Fruit fly (Drosophila melanogaster): Measurements from ENCODE around the gene Taf12.

The Taf12 gene

DNA sequence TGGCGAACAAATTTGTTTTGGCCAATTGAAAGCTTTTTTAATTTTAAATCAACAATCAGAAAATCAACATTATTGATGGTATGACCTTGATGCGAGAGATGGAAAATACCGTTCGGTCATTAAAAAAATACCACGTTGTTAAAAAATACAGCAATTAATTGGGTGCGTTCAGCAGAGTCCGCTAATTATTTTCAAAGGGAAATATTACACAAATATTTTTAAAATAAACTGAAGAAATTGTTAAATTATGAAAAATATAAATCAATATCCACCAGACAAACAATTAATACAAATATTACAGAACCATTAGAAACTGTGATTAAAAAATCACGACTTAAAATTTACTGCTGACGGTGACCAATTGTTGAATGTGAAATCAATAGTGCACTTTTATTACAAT lies 1.5 kb downstream of the Taf12 start, which contains the start of gene CG18476 (continued):
- TF ChIP-seq CG17612 (GFP tag; IDR thresholded peaks at IDR 0.05) (peak; percentile 89), pros (GFP tag; optimal IDR thresholded peaks at IDR 0.05) (no peak), HLH4C (GFP tag; IDR thresholded peaks at IDR 0.05; ENCODE audit: partially characterized antibody) (no peak), Fer2 (tag; optimal IDR thresholded peaks at IDR 0.05) (peak; percentile 86), fd64A (GFP tag; optimal IDR thresholded peaks at IDR 0.05) (no peak), CG11723 (GFP tag; optimal IDR thresholded peaks at IDR 0.05) (peak; percentile 59), CG10654 (GFP tag; optimal IDR thresholded peaks at IDR 0.05) (peak; percentile 91), CG13123 (GFP tag; optimal IDR thresholded peaks at IDR 0.05) (peak; percentile 66), Camta (GFP tag; optimal IDR thresholded peaks at IDR 0.05) (peak; percentile 73)

dm6 chr3R:11673955-11674663 lies 5.4 kb downstream of the Taf12 start, which contains the start of gene CG14715:
TSS of gene CG14715 (plus strand) at chr3R:11674221.
- TF ChIP-seq Med (GFP tag) (peak; percentile 55), Gug (GFP tag; IDR thresholded peaks at IDR 0.05) (peak; percentile 53; the same call in 1 of the 4 replicates), slbo (GFP tag; IDR thresholded peaks at IDR 0.05) (peak; percentile 49; the same call in 1 of the 2 replicates), gcm2 (GFP tag; optimal IDR thresholded peaks at IDR 0.05) (no peak), tap (tag; optimal IDR thresholded peaks at IDR 0.05) (no peak), CG17802 (tag; optimal IDR thresholded peaks at IDR 0.05) (peak; percentile 65), Xrp1 (GFP tag; IDR thresholded peaks at IDR 0.05) (peak; percentile 56; the same call in 1 of the 2 replicates), HLH4C (GFP tag; IDR thresholded peaks at IDR 0.05; ENCODE audit: partially characterized antibody) (no peak), CG3065 (GFP tag; optimal IDR thresholded peaks at IDR 0.05) (no peak), grau (tag; optimal IDR thresholded peaks at IDR 0.05) (peak; percentile 21), Spps (tag; optimal IDR thresholded peaks at IDR 0.05) (no peak), knrl (GFP tag; IDR thresholded peaks at IDR 0.05; ENCODE audit: partially characterized antibody) (peak; percentile 65), oc (tag; optimal IDR thresholded peaks at IDR 0.05) (no peak), pzg (GFP tag; optimal IDR thresholded peaks at IDR 0.05) (peak; percentile 56), D19A (tag; optimal IDR thresholded peaks at IDR 0.05) (no peak), CG3995 (GFP tag; optimal IDR thresholded peaks at IDR 0.05) (peak; percentile 60), CG7357 (GFP tag; IDR thresholded peaks at IDR 0.05) (peak; percentile 98), eyg (GFP tag; optimal IDR thresholded peaks at IDR 0.05) (no peak), CG17328 (GFP tag; IDR thresholded peaks at IDR 0.05) (no peak), CG10565 (GFP tag; optimal IDR thresholded peaks at IDR 0.05) (no peak), CG18476 (GFP tag; optimal IDR thresholded peaks at IDR 0.05) (peak; percentile 77), gro (GFP tag; optimal IDR thresholded peaks at IDR 0.05) (peak; percentile 28), hth (optimal IDR thresholded peaks at IDR 0.05) (no peak), grn (GFP tag; optimal IDR thresholded peaks at IDR 0.05) (peak; percentile 98), H2.0 (GFP tag; IDR thresholded peaks at IDR 0.05) (peak; percentile 47; the same call in 1 of the 2 replicates), ase (GFP tag; IDR thresholded peaks at IDR 0.05) (no peak), Gsc (GFP tag; IDR thresholded peaks at IDR 0.05) (no peak), CG13287 (GFP tag; IDR thresholded peaks at IDR 0.05; ENCODE audit: partially characterized antibody) (peak; percentile 72), exex (tag; optimal IDR thresholded peaks at IDR 0.05) (peak; percentile 10), wor (GFP tag; IDR thresholded peaks at IDR 0.05) (no peak), sqz (GFP tag; optimal IDR thresholded peaks at IDR 0.05) (no peak), Rfx (GFP tag; IDR thresholded peaks at IDR 0.05) (peak; percentile 55; the same call in 1 of the 2 replicates), dpn (GFP tag; optimal IDR thresholded peaks at IDR 0.05) (peak; percentile 42 to 52), insv (GFP tag; optimal IDR thresholded peaks at IDR 0.05) (no peak), CG11093 (GFP tag; IDR thresholded peaks at IDR 0.05) (no peak), gt (GFP tag; IDR thresholded peaks at IDR 0.05) (no peak), zen (tag; optimal IDR thresholded peaks at IDR 0.05) (peak; percentile 18), CG4360 (GFP tag; IDR thresholded peaks at IDR 0.05) (no peak), phol (tag; optimal IDR thresholded peaks at IDR 0.05) (peak; percentile 71), CG2120 (GFP tag; optimal IDR thresholded peaks at IDR 0.05) (peak; percentile 67), chn (GFP tag; optimal IDR thresholded peaks at IDR 0.05) (peak; percentile 53)

Data from whole organism, embryonic.